Worm (Caenorhabditis elegans) whole organism, L1 larva: ENCODE measurements around the gene R160.3.

Source experiments
- aly-2 ChIP-seq: fragments of 150-350 bp; optimal IDR thresholded peaks from 2 replicates; lab custom pipeline; 2014; ENCODE audit warnings: missing biosample characterization, missing genetic modification characterization
- unc-62 ChIP-seq: fragments of 150-350 bp; optimal IDR thresholded peaks from 2 replicates; lab custom pipeline; 2014; ENCODE audit warnings: missing biosample characterization, missing genetic modification reagents, missing genetic modification characterization

DNA sequence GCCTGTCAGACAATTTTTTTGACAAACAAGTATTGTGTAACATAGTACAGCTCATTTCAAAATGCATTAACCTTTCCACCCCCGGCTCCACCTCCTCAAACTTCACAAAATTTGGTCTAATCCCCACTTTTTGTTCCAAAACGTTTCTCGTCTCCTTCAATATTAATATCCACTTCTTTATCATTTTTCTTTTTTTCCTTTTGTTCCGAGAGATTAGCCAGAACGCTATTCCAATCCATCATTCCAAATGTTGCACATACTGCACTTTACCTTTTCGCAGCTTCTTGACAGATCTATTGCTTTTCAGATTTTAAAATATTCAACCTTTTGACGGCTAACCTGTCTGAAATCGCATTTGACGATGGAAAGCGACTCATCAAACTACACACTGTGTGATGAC is 36.7 kb upstream of the R160.3 start, which contains the start of gene D1079.1:
- no peak for TF ChIP-seq unc-62 (GFP tag; lab: Kevin White, UChicago)
- no peak for TF ChIP-seq aly-2
